Worm (Caenorhabditis elegans) whole organism, L4 larva: ENCODE results near the gene glb-7.

Source experiments
- D1046.2 ChIP-seq: fragments of 200-800 bp; sonication (Bioruptor generic); IDR thresholded peaks from 2 replicates; pipeline ENCODE4 v1.3.6; 2022; ENCODE audit warnings: missing genetic modification characterization, missing compliant biosample characterization
- T20F7.1 ChIP-seq: fragments of 200-800 bp; sonication (Bioruptor generic); optimal IDR thresholded peaks from 2 replicates; lab custom pipeline; 2018; ENCODE audit warnings: mild to moderate bottlenecking, missing genetic modification characterization, missing compliant biosample characterization
- T26A8.4 ChIP-seq: fragments of 200-800 bp; sonication (Bioruptor generic); IDR thresholded peaks from 2 replicates; pipeline ENCODE4 v1.3.6; 2022; ENCODE audit warnings: missing genetic modification characterization, missing compliant biosample characterization
- ZK546.5 ChIP-seq, 2 experiments: sonication (generic microtip); optimal IDR thresholded peaks; 2 replicates each; lab custom pipeline; 2017; ENCODE audit warnings: missing biosample characterization in 2 of 2, missing genetic modification characterization in 2 of 2
- attf-4 ChIP-seq: sonication (generic microtip); optimal IDR thresholded peaks from 3 replicates; lab custom pipeline; 2017; ENCODE audit warnings: missing biosample characterization, missing genetic modification characterization
- ceh-32 ChIP-seq: sonication (generic microtip); optimal IDR thresholded peaks from 2 replicates; lab custom pipeline; 2016; ENCODE audit warnings: mild to moderate bottlenecking, missing genetic modification characterization, missing compliant biosample characterization; ENCODE audit not compliant: poor library complexity
- ceh-44 ChIP-seq: fragments of 200-800 bp; sonication (Bioruptor generic); IDR thresholded peaks from 2 replicates; pipeline ENCODE4 v1.3.6; 2022; ENCODE audit warnings: missing genetic modification reagents, missing genetic modification characterization, missing compliant biosample characterization
- ceh-62 ChIP-seq: sonication (generic microtip); optimal IDR thresholded peaks from 2 replicates; lab custom pipeline; 2017; ENCODE audit warnings: missing biosample characterization, missing genetic modification characterization
- ces-1 ChIP-seq: fragments of 150-350 bp; sonication (generic microtip); optimal IDR thresholded peaks from 4 replicates; lab custom pipeline; 2014; ENCODE audit warnings: missing biosample characterization, missing genetic modification reagents, missing genetic modification characterization
- daf-16 ChIP-seq, 3 experiments: sonication (generic microtip); optimal IDR thresholded peaks; 2 replicates each; lab custom pipeline; 2016 to 2017; ENCODE audit warnings: missing genetic modification characterization in 3 of 3, missing genetic modification reagents in 3 of 3, mild to moderate bottlenecking in 2 of 3, missing compliant biosample characterization in 2 of 3, missing biosample characterization in 1 of 3, moderate library complexity in 1 of 3
- dmd-8 ChIP-seq: fragments of 200-800 bp; sonication (Bioruptor generic); IDR thresholded peaks from 2 replicates; pipeline ENCODE4 v1.3.6; 2022; ENCODE audit warnings: missing genetic modification characterization, missing compliant biosample characterization
- dmd-9 ChIP-seq: fragments of 200-800 bp; sonication (Bioruptor generic); IDR thresholded peaks from 2 replicates; pipeline ENCODE4 v1.3.6; 2022; ENCODE audit warnings: missing genetic modification reagents, missing genetic modification characterization, missing compliant biosample characterization
- dpl-1 ChIP-seq: fragments of 150-350 bp; optimal IDR thresholded peaks from 2 replicates; lab custom pipeline; 2014; ENCODE audit warnings: missing biosample characterization, missing genetic modification reagents, missing genetic modification characterization
- egl-27 ChIP-seq: sonication (generic microtip); optimal IDR thresholded peaks from 3 replicates; lab custom pipeline; 2017; ENCODE audit warnings: missing biosample characterization, missing genetic modification reagents, missing genetic modification characterization
- fos-1 ChIP-seq: fragments of 150-350 bp; optimal IDR thresholded peaks from 2 replicates; lab custom pipeline; 2014; ENCODE audit warnings: missing biosample characterization, missing genetic modification characterization
- hlh-11 ChIP-seq: fragments of 200-800 bp; sonication (Bioruptor generic); optimal IDR thresholded peaks from 2 replicates; lab custom pipeline; 2018; ENCODE audit warnings: mild to moderate bottlenecking, missing genetic modification characterization, missing compliant biosample characterization
- hmg-1.1 ChIP-seq: fragments of 200-800 bp; sonication (Bioruptor generic); IDR thresholded peaks from 2 replicates; pipeline ENCODE4 v1.3.6; 2022; ENCODE audit warnings: missing genetic modification reagents, missing genetic modification characterization, missing compliant biosample characterization
- lin-1 ChIP-seq: fragments of 200-800 bp; sonication (Bioruptor generic); IDR thresholded peaks from 2 replicates; pipeline ENCODE4 v1.3.6; 2022; ENCODE audit warnings: missing genetic modification reagents, missing genetic modification characterization, missing compliant biosample characterization
- lin-15B ChIP-seq: fragments of 150-350 bp; sonication (generic microtip); optimal IDR thresholded peaks from 3 replicates; lab custom pipeline; 2014; ENCODE audit warnings: missing biosample characterization, missing genetic modification characterization
- lin-29 ChIP-seq: fragments of 200-800 bp; sonication (Bioruptor generic); IDR thresholded peaks from 2 replicates; pipeline ENCODE4 v1.3.6; 2022; ENCODE audit warnings: missing genetic modification reagents, missing genetic modification characterization, missing compliant biosample characterization
- lsy-2 ChIP-seq, 2 experiments: fragments of 150-350 bp in 1 of 2; sonication (generic microtip) in 1 of 2; optimal IDR thresholded peaks; 2 replicates each; lab custom pipeline; 2014 to 2017; ENCODE audit warnings: missing biosample characterization in 2 of 2, missing genetic modification characterization in 2 of 2
- madf-5 ChIP-seq, 2 experiments: fragments of 200-800 bp; sonication (Bioruptor generic); IDR thresholded peaks; 2 replicates each; pipeline ENCODE4 v1.3.6; 2022; ENCODE audit warnings: missing compliant biosample characterization in 2 of 2, missing genetic modification characterization in 2 of 2
- mdt-29 ChIP-seq: fragments of 200-800 bp; sonication (Bioruptor generic); IDR thresholded peaks from 2 replicates; pipeline ENCODE4 v1.3.6; 2022; ENCODE audit warnings: missing genetic modification reagents, missing genetic modification characterization, missing compliant biosample characterization
- mep-1 ChIP-seq: fragments of 150-350 bp; sonication (generic microtip); optimal IDR thresholded peaks from 3 replicates; lab custom pipeline; 2014; ENCODE audit warnings: missing biosample characterization, missing genetic modification characterization
- mes-2 ChIP-seq: sonication (generic microtip); optimal IDR thresholded peaks from 2 replicates; lab custom pipeline; 2016; ENCODE audit warnings: missing genotype, mild to moderate bottlenecking, missing genetic modification characterization, missing compliant biosample characterization; ENCODE audit not compliant: poor library complexity, severe bottlenecking
- nhr-10 ChIP-seq: fragments of 150-350 bp; optimal IDR thresholded peaks from 2 replicates; lab custom pipeline; 2014; ENCODE audit warnings: missing biosample characterization, missing genetic modification characterization
- nhr-102 ChIP-seq: sonication (generic microtip); optimal IDR thresholded peaks from 2 replicates; lab custom pipeline; 2016; ENCODE audit warnings: mild to moderate bottlenecking, missing genetic modification characterization, moderate library complexity, missing compliant biosample characterization
- nhr-11 ChIP-seq: fragments of 150-350 bp; optimal IDR thresholded peaks from 2 replicates; lab custom pipeline; 2014; ENCODE audit warnings: missing biosample characterization, missing genetic modification characterization
- nhr-41 ChIP-seq: fragments of 200-800 bp; sonication (Bioruptor generic); IDR thresholded peaks from 2 replicates; pipeline ENCODE4 v1.3.6; 2022; ENCODE audit warnings: missing genetic modification reagents, missing genetic modification characterization, missing compliant biosample characterization
- nhr-42 ChIP-seq: fragments of 200-800 bp; sonication (Bioruptor generic); IDR thresholded peaks from 2 replicates; pipeline ENCODE4 v1.3.6; 2022; ENCODE audit warnings: missing genetic modification characterization, missing compliant biosample characterization
- nhr-6 ChIP-seq: fragments of 150-350 bp; optimal IDR thresholded peaks from 2 replicates; lab custom pipeline; 2014; ENCODE audit warnings: missing biosample characterization, missing genetic modification characterization
- nhr-76 ChIP-seq: fragments of 150-350 bp; optimal IDR thresholded peaks from 2 replicates; lab custom pipeline; 2014; ENCODE audit warnings: missing biosample characterization, missing genetic modification characterization
- php-3 ChIP-seq: fragments of 200-800 bp; sonication (Bioruptor generic); IDR thresholded peaks from 2 replicates; pipeline ENCODE4 v1.3.6; 2022; ENCODE audit warnings: missing genetic modification reagents, missing genetic modification characterization, missing compliant biosample characterization
- rbr-2 ChIP-seq: sonication (generic microtip); optimal IDR thresholded peaks from 2 replicates; lab custom pipeline; 2016; ENCODE audit warnings: missing genotype, missing genetic modification characterization, missing compliant biosample characterization
- sdz-12 ChIP-seq: fragments of 200-800 bp; sonication (Bioruptor generic); optimal IDR thresholded peaks from 2 replicates; lab custom pipeline; 2018; ENCODE audit warnings: mild to moderate bottlenecking, missing genetic modification characterization, missing compliant biosample characterization
- skn-1 ChIP-seq: fragments of 150-350 bp; optimal IDR thresholded peaks from 2 replicates; lab custom pipeline; 2014; ENCODE audit warnings: missing biosample characterization, missing genetic modification characterization
- snpc-1.2 ChIP-seq: fragments of 200-800 bp; sonication (Bioruptor generic); IDR thresholded peaks from 2 replicates; pipeline ENCODE4 v1.3.6; 2022; ENCODE audit warnings: missing genetic modification reagents, missing genetic modification characterization, missing compliant biosample characterization
- snpc-4 ChIP-seq: fragments of 150-350 bp; optimal IDR thresholded peaks from 2 replicates; lab custom pipeline; 2014; ENCODE audit warnings: missing biosample characterization, missing genetic modification characterization
- unc-130 ChIP-seq: sonication (generic microtip); optimal IDR thresholded peaks from 2 replicates; lab custom pipeline; 2016; ENCODE audit warnings: missing genetic modification reagents, missing genetic modification characterization, missing compliant biosample characterization
- unc-62 ChIP-seq, 3 experiments: fragments of 150-350 bp in 1 of 3; sonication (generic microtip); optimal IDR thresholded peaks in 2 of 3; peaks in 1 of 3; 1 replicate in 1 of 3; 2 replicates in 2 of 3; lab custom pipeline; 2014 to 2017; ENCODE audit warnings: missing biosample characterization in 3 of 3, missing genetic modification characterization in 3 of 3, missing genetic modification reagents in 3 of 3, missing genotype in 1 of 3
- vab-7 ChIP-seq: fragments of 200-800 bp; sonication (Bioruptor generic); IDR thresholded peaks from 2 replicates; pipeline ENCODE4 v1.3.6; 2022; ENCODE audit warnings: missing genetic modification reagents, missing genetic modification characterization, missing compliant biosample characterization
- zag-1 ChIP-seq: fragments of 150-350 bp; optimal IDR thresholded peaks from 2 replicates; lab custom pipeline; 2014; ENCODE audit warnings: missing biosample characterization, missing genetic modification characterization
- ztf-11 ChIP-seq: fragments of 150-350 bp; optimal IDR thresholded peaks from 2 replicates; lab custom pipeline; 2014; ENCODE audit warnings: missing biosample characterization, missing genetic modification characterization

Gene glb-7

ce11 chrIV:2122488-2122887 is at the start of gene glb-7:
Gene glb-7 (plus strand): TSS chrIV:2122788.
- TF ChIP-seq lin-15B (tag; lab: Kevin White, UChicago): no peak
- TF ChIP-seq snpc-4 (tag; lab: Kevin White, UChicago): no peak
- no peak for TF ChIP-seq unc-130 (GFP tag; lab: Kevin White, UChicago)
- no peak for TF ChIP-seq nhr-42 (GFP tag; lab: Robert Waterston, UW)
- no peak for TF ChIP-seq dmd-9 (GFP tag; lab: Robert Waterston, UW)
- TF ChIP-seq nhr-41 (GFP tag; lab: Robert Waterston, UW): no peak
- TF ChIP-seq egl-27 (tag; lab: Kevin White, UChicago): no peak
- no peak for TF ChIP-seq mdt-29 (GFP tag; lab: Robert Waterston, UW)
- no peak for TF ChIP-seq lin-29
- TF ChIP-seq nhr-11 (tag; lab: Kevin White, UChicago): no peak
- no peak for TF ChIP-seq dpl-1 (GFP tag; lab: Kevin White, UChicago)

ce11 chrIV:2077159-2077835 is 45.3 kb upstream of the glb-7 start:
- TF ChIP-seq T26A8.4 (no peak), unc-62 (GFP tag; optimal IDR thresholded peaks at IDR 0.05 in 1 of 2; lab: Kevin White, UChicago) (peak in 1 of 2 experiments; percentile 2), unc-62 (tag; optimal IDR thresholded peaks at IDR 0.05; lab: Kevin White, UChicago) (no peak), ceh-62 (no peak), nhr-6 (tag; lab: Kevin White, UChicago) (no peak), egl-27 (tag; lab: Kevin White, UChicago) (no peak), fos-1 (no peak), ces-1 (GFP tag; lab: Kevin White, UChicago) (peak; percentile 66), mes-2 (tag; lab: Kevin White, UChicago) (no peak), lin-15B (tag; lab: Kevin White, UChicago) (no peak), nhr-102 (tag; lab: Kevin White, UChicago) (no peak), nhr-76 (tag; lab: Kevin White, UChicago) (no peak), T20F7.1 (no peak), php-3 (GFP tag; lab: Robert Waterston, UW) (no peak), lsy-2 (tag; optimal IDR thresholded peaks at IDR 0.05; lab: Kevin White, UChicago) (peak in 1 of 2 experiments; percentile 13), snpc-4 (tag; lab: Kevin White, UChicago) (no peak), daf-16 (GFP tag; optimal IDR thresholded peaks at IDR 0.05; lab: Kevin White, UChicago) (no peak), daf-16 (tag; optimal IDR thresholded peaks at IDR 0.05; lab: Kevin White, UChicago) (no peak), vab-7 (no peak), lin-1 (GFP tag; lab: Robert Waterston, UW) (no peak), D1046.2 (GFP tag; lab: Robert Waterston, UW) (no peak), hlh-11 (tag; lab: Kevin White, UChicago) (no peak), ZK546.5 (tag; optimal IDR thresholded peaks at IDR 0.05; lab: Kevin White, UChicago) (no peak), mep-1 (no peak), dmd-8 (no peak)
- TF ChIP-seq, all 104 proteins: peak for 3

- TF ChIP-seq daf-16 (GFP tag; optimal IDR thresholded peaks at IDR 0.05; lab: Kevin White, UChicago): no peak
- peak; percentile 94 for TF ChIP-seq daf-16 (tag; optimal IDR thresholded peaks at IDR 0.05; lab: Kevin White, UChicago)
- no peak for TF ChIP-seq nhr-10
These were observed 42.2 kb upstream of the glb-7 start for ce11 chrIV:2080340-2080739.

ce11 chrIV:2083146-2083545 is 39.4 kb upstream of the glb-7 start:
- TF ChIP-seq madf-5 (GFP tag; IDR thresholded peaks at IDR 0.05; lab: Robert Waterston, UW) (no peak), sdz-12 (GFP tag; lab: Kevin White, UChicago) (no peak), snpc-4 (tag; lab: Kevin White, UChicago) (no peak), mep-1 (peak; percentile 52), ztf-11 (tag; lab: Kevin White, UChicago) (no peak), ceh-44 (GFP tag; lab: Robert Waterston, UW) (no peak), fos-1 (no peak), snpc-1.2 (GFP tag; lab: Robert Waterston, UW) (no peak), php-3 (GFP tag; lab: Robert Waterston, UW) (no peak), ceh-32 (no peak), unc-62 (GFP tag; optimal IDR thresholded peaks at IDR 0.05 in 1 of 2; lab: Kevin White, UChicago) (no peak), unc-62 (tag; optimal IDR thresholded peaks at IDR 0.05; lab: Kevin White, UChicago) (no peak), nhr-6 (tag; lab: Kevin White, UChicago) (peak; percentile 2), rbr-2 (tag; lab: Kevin White, UChicago) (no peak), hmg-1.1 (GFP tag; lab: Robert Waterston, UW) (no peak), unc-130 (GFP tag; lab: Kevin White, UChicago) (no peak), attf-4 (tag; lab: Kevin White, UChicago) (no peak), skn-1 (tag; lab: Kevin White, UChicago) (no peak), vab-7 (no peak), nhr-102 (tag; lab: Kevin White, UChicago) (no peak), mes-2 (tag; lab: Kevin White, UChicago) (peak; percentile 47), zag-1 (tag; lab: Kevin White, UChicago) (no peak)
